Worm (Caenorhabditis elegans) whole organism, L2 larva: ENCODE results near the gene cts-1.
"Not testable (repeated sequence)": the region's sequence is repeated elsewhere in the genome, so short reads cannot be mapped to it uniquely, and the experiment has no call there.

Experiments used
- C34F6.9 ChIP-seq: fragments of 150-350 bp; optimal IDR thresholded peaks from 2 replicates; lab custom pipeline; 2014; ENCODE audit warnings: missing biosample characterization, missing genetic modification characterization
- F13H6.1 ChIP-seq: sonication (generic microtip); optimal IDR thresholded peaks from 2 replicates; lab custom pipeline; 2016; ENCODE audit warnings: missing genetic modification characterization, missing compliant biosample characterization
- R02D3.7 ChIP-seq: fragments of 150-350 bp; optimal IDR thresholded peaks from 2 replicates; lab custom pipeline; 2014; ENCODE audit warnings: missing biosample characterization, missing genetic modification characterization
- Y55F3AM.14 ChIP-seq: fragments of 200-800 bp; sonication (Bioruptor generic); optimal IDR thresholded peaks from 2 replicates; lab custom pipeline; 2018; ENCODE audit warnings: mild to moderate bottlenecking, missing genetic modification characterization, missing compliant biosample characterization
- ZK546.5 ChIP-seq: sonication (generic microtip); optimal IDR thresholded peaks from 2 replicates; lab custom pipeline; 2017; ENCODE audit warnings: missing biosample characterization, missing genetic modification characterization
- ama-1 ChIP-seq: fragments of 150-350 bp; optimal IDR thresholded peaks from 2 replicates; lab custom pipeline; 2018; ENCODE audit warnings: inconsistent platforms
- blmp-1 ChIP-seq: sonication (generic microtip); optimal IDR thresholded peaks from 2 replicates; lab custom pipeline; 2017; ENCODE audit warnings: missing genetic modification characterization, mild to moderate bottlenecking, missing compliant biosample characterization, antibody characterized with exemption, moderate library complexity; ENCODE audit not compliant: insufficient read depth
- ceh-16 ChIP-seq: fragments of 150-350 bp; optimal IDR thresholded peaks from 2 replicates; lab custom pipeline; 2014; ENCODE audit warnings: missing biosample characterization, missing genetic modification characterization
- crh-2 ChIP-seq: sonication (generic microtip); optimal IDR thresholded peaks from 2 replicates; lab custom pipeline; 2017; ENCODE audit warnings: missing biosample characterization, missing genetic modification characterization
- dmd-4 ChIP-seq: sonication (generic microtip); optimal IDR thresholded peaks from 2 replicates; lab custom pipeline; 2017; ENCODE audit warnings: missing biosample characterization, missing genetic modification characterization
- elt-1 ChIP-seq: fragments of 150-350 bp; optimal IDR thresholded peaks from 2 replicates; lab custom pipeline; 2014; ENCODE audit warnings: missing biosample characterization, missing genetic modification characterization
- elt-3 ChIP-seq: sonication (generic microtip); optimal IDR thresholded peaks from 2 replicates; lab custom pipeline; 2017; ENCODE audit warnings: missing biosample characterization, missing genetic modification characterization
- fos-1 ChIP-seq: fragments of 150-350 bp; optimal IDR thresholded peaks from 2 replicates; lab custom pipeline; 2014; ENCODE audit warnings: missing biosample characterization, missing genetic modification characterization
- gmeb-1 ChIP-seq: fragments of 150-350 bp; optimal IDR thresholded peaks from 2 replicates; lab custom pipeline; 2014; ENCODE audit warnings: missing biosample characterization, missing genetic modification characterization
- lin-11 ChIP-seq: fragments of 150-350 bp; sonication (generic microtip); optimal IDR thresholded peaks from 2 replicates; lab custom pipeline; 2014; ENCODE audit warnings: missing biosample characterization, missing genetic modification characterization, inconsistent platforms, mixed read lengths
- lin-13 ChIP-seq: fragments of 150-350 bp; optimal IDR thresholded peaks from 2 replicates; lab custom pipeline; 2014; ENCODE audit warnings: missing biosample characterization, missing genetic modification reagents, missing genetic modification characterization
- lin-39 ChIP-seq: fragments of 150-350 bp; optimal IDR thresholded peaks from 2 replicates; lab custom pipeline; 2014; ENCODE audit warnings: missing biosample characterization, missing genetic modification reagents, missing genetic modification characterization
- lsy-2 ChIP-seq, 2 experiments: fragments of 150-350 bp in 1 of 2; sonication (generic microtip) in 1 of 2; optimal IDR thresholded peaks; 2 replicates each; lab custom pipeline; 2014 to 2017; ENCODE audit warnings: missing biosample characterization in 2 of 2, missing genetic modification characterization in 2 of 2
- mab-5 ChIP-seq: fragments of 150-350 bp; optimal IDR thresholded peaks from 2 replicates; lab custom pipeline; 2014; ENCODE audit warnings: missing biosample characterization, missing genetic modification characterization
- mbf-1 ChIP-seq: sonication (generic microtip); optimal IDR thresholded peaks from 2 replicates; lab custom pipeline; 2017; ENCODE audit warnings: missing biosample characterization, missing genetic modification characterization
- mdl-1 ChIP-seq, 2 experiments: fragments of 150-350 bp in 1 of 2; sonication (generic microtip) in 1 of 2; optimal IDR thresholded peaks; 2 replicates each; lab custom pipeline; 2017; ENCODE audit warnings: missing biosample characterization in 2 of 2, missing genetic modification characterization in 2 of 2
- nhr-11 ChIP-seq: fragments of 150-350 bp; optimal IDR thresholded peaks from 2 replicates; lab custom pipeline; 2014; ENCODE audit warnings: missing biosample characterization, missing genetic modification characterization
- nhr-12 ChIP-seq: fragments of 150-350 bp; optimal IDR thresholded peaks from 2 replicates; lab custom pipeline; 2014; ENCODE audit warnings: missing biosample characterization, missing genetic modification characterization
- nhr-129 ChIP-seq: fragments of 150-350 bp; optimal IDR thresholded peaks from 2 replicates; lab custom pipeline; 2014; ENCODE audit warnings: missing biosample characterization, missing genetic modification characterization
- nhr-21 ChIP-seq: fragments of 150-350 bp; optimal IDR thresholded peaks from 2 replicates; lab custom pipeline; 2014; ENCODE audit warnings: missing biosample characterization, missing genetic modification characterization
- nhr-237 ChIP-seq: fragments of 150-350 bp; optimal IDR thresholded peaks from 2 replicates; lab custom pipeline; 2014; ENCODE audit warnings: missing biosample characterization, missing genetic modification characterization
- nhr-25 ChIP-seq: fragments of 150-350 bp; sonication (generic microtip); optimal IDR thresholded peaks from 3 replicates; lab custom pipeline; 2014; ENCODE audit warnings: missing biosample characterization, missing genetic modification characterization
- nhr-6 ChIP-seq: fragments of 150-350 bp; optimal IDR thresholded peaks from 2 replicates; lab custom pipeline; 2014; ENCODE audit warnings: missing biosample characterization, missing genetic modification characterization
- nhr-77 ChIP-seq: fragments of 150-350 bp; optimal IDR thresholded peaks from 2 replicates; lab custom pipeline; 2014; ENCODE audit warnings: missing biosample characterization, missing genetic modification characterization
- peb-1 ChIP-seq: fragments of 150-350 bp; optimal IDR thresholded peaks from 2 replicates; lab custom pipeline; 2014; ENCODE audit warnings: missing biosample characterization, missing genetic modification characterization
- sem-4 ChIP-seq: fragments of 150-350 bp; optimal IDR thresholded peaks from 2 replicates; lab custom pipeline; 2014; ENCODE audit warnings: missing biosample characterization, missing genetic modification reagents, missing genetic modification characterization
- skn-1 ChIP-seq: sonication (generic microtip); optimal IDR thresholded peaks from 2 replicates; lab custom pipeline; 2017; ENCODE audit warnings: missing biosample characterization, missing genetic modification characterization
- sma-3 ChIP-seq: sonication (generic microtip); optimal IDR thresholded peaks from 2 replicates; lab custom pipeline; 2016; ENCODE audit warnings: missing genetic modification reagents, missing genetic modification characterization, missing compliant biosample characterization
- sma-9 ChIP-seq, 2 experiments: fragments of 150-350 bp in 1 of 2; sonication (generic microtip) in 1 of 2; optimal IDR thresholded peaks; 2 replicates each; lab custom pipeline; 2014 to 2016; ENCODE audit warnings: missing genetic modification characterization in 2 of 2, mild to moderate bottlenecking in 1 of 2, missing biosample characterization in 1 of 2, missing compliant biosample characterization in 1 of 2, missing genetic modification reagents in 1 of 2, moderate library complexity in 1 of 2
- snpc-4 ChIP-seq: fragments of 150-350 bp; optimal IDR thresholded peaks from 2 replicates; lab custom pipeline; 2014; ENCODE audit warnings: missing biosample characterization, missing genetic modification characterization
- unc-39 ChIP-seq: fragments of 150-350 bp; optimal IDR thresholded peaks from 2 replicates; lab custom pipeline; 2014; ENCODE audit warnings: missing biosample characterization, missing genetic modification characterization
- unc-55 ChIP-seq: fragments of 150-350 bp; sonication (generic microtip); optimal IDR thresholded peaks from 3 replicates; lab custom pipeline; 2014; ENCODE audit warnings: missing biosample characterization, missing genetic modification reagents, missing genetic modification characterization
- ztf-11 ChIP-seq: sonication (generic microtip); optimal IDR thresholded peaks from 2 replicates; lab custom pipeline; 2017; ENCODE audit warnings: missing biosample characterization, missing genetic modification characterization
- ztf-4 ChIP-seq: fragments of 150-350 bp; optimal IDR thresholded peaks from 2 replicates; lab custom pipeline; 2014; ENCODE audit warnings: missing biosample characterization, missing genetic modification characterization

Gene cts-1

ce11 chrIII:10231641-10232040 lies 15.2 kb upstream of the cts-1 start:
- TF ChIP-seq ztf-4 (tag; lab: Kevin White, UChicago) (no peak), dmd-4 (no peak), nhr-237 (tag; lab: Kevin White, UChicago) (no peak), lsy-2 (tag; optimal IDR thresholded peaks at IDR 0.05; lab: Kevin White, UChicago) (no peak), unc-39 (tag; lab: Kevin White, UChicago) (no peak), lin-13 (no peak), snpc-4 (tag; lab: Kevin White, UChicago) (no peak), skn-1 (tag; lab: Kevin White, UChicago) (no peak), R02D3.7 (tag; lab: Kevin White, UChicago) (no peak), sma-3 (GFP tag; lab: Kevin White, UChicago) (no peak), Y55F3AM.14 (GFP tag; lab: Kevin White, UChicago) (no peak), blmp-1 (no peak), gmeb-1 (tag; lab: Kevin White, UChicago) (no peak), fos-1 (tag; lab: Kevin White, UChicago) (no peak), nhr-11 (tag; lab: Kevin White, UChicago) (no peak), nhr-12 (tag; lab: Kevin White, UChicago) (no peak), C34F6.9 (tag; lab: Kevin White, UChicago) (no peak)

ce11 chrIII:10221860-10222259 lies 5.4 kb upstream of the cts-1 start, which contains the start of gene Y70G10A.4:
Gene Y70G10A.4, plus strand, starts transcription at chrIII:10222160.
- TF ChIP-seq ztf-11 (tag; lab: Kevin White, UChicago); sma-9 (GFP tag; optimal IDR thresholded peaks at IDR 0.05; lab: Kevin White, UChicago); sma-9 (tag; optimal IDR thresholded peaks at IDR 0.05; lab: Kevin White, UChicago); fos-1 (tag; lab: Kevin White, UChicago): not testable (repeated sequence)

ce11 chrIII:10218587-10218986 lies 2.2 kb upstream of the cts-1 start, which contains the start of the genes rde-4 and cox-14:
Gene rde-4, minus strand, starts transcription at chrIII:10218646.
Gene cox-14, plus strand, starts transcription at chrIII:10218942.
- TF ChIP-seq elt-3 (no peak), mbf-1 (tag; lab: Kevin White, UChicago) (no peak), snpc-4 (tag; lab: Kevin White, UChicago) (peak; percentile 55), mab-5 (tag; lab: Kevin White, UChicago) (peak; percentile 59), nhr-77 (tag; lab: Kevin White, UChicago) (no peak), nhr-25 (tag; lab: Kevin White, UChicago) (peak; percentile 86), F13H6.1 (peak; percentile 66), nhr-6 (peak; percentile 60), ztf-4 (tag; lab: Kevin White, UChicago) (peak; percentile 1), C34F6.9 (tag; lab: Kevin White, UChicago) (peak; percentile 91), dmd-4 (no peak), R02D3.7 (tag; lab: Kevin White, UChicago) (peak; percentile 5), ZK546.5 (tag; lab: Kevin White, UChicago) (peak; percentile 31), sem-4 (tag; lab: Kevin White, UChicago) (peak; percentile 72), elt-1 (tag; lab: Kevin White, UChicago) (no peak), crh-2 (tag; lab: Kevin White, UChicago) (peak; percentile 90), lin-13 (peak; percentile 90), lin-39 (no peak), nhr-21 (peak; percentile 74), blmp-1 (peak; percentile 19), ceh-16 (peak; percentile 25), sma-3 (GFP tag; lab: Kevin White, UChicago) (peak; percentile 81), lsy-2 (tag; optimal IDR thresholded peaks at IDR 0.05; lab: Kevin White, UChicago) (peak; percentile 97 to 99), gmeb-1 (tag; lab: Kevin White, UChicago) (peak; percentile 91), ama-1 (lab: Kevin White, UChicago) (peak; percentile 41), peb-1 (tag; lab: Kevin White, UChicago) (no peak), fos-1 (tag; lab: Kevin White, UChicago) (peak; percentile 60), nhr-129 (tag; lab: Kevin White, UChicago) (peak; percentile 65), unc-55 (GFP tag; lab: Kevin White, UChicago) (peak; percentile 98), mdl-1 (tag; optimal IDR thresholded peaks at IDR 0.05; lab: Kevin White, UChicago) (peak in 1 of 2 experiments; percentile 54), lin-11 (tag; lab: Kevin White, UChicago) (peak; percentile 61), skn-1 (tag; lab: Kevin White, UChicago) (peak; percentile 2)
